Fruit fly (Drosophila melanogaster): ENCODE results near the gene CG6686.

CG6686 gene

DNA sequence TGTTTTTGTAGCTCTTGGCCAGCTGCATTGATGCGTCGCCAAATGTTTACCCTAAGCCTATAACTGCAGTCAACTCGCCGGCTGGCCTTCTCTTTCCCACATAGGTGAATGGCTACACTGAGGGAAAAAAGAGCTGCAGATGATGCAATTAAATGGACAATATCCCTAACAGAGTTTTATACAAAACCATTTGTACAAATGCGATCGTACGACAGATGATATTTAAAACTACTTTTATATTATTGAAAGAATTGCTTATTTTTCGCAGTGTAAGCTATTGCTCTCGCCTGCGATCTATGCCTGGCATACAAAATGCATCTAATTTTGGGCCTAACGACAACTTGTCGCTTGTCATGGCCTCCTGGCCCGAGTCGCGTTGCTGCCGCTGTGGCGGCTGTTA, 37.9 kb downstream of the CG6686 start (continued):
- TF ChIP-seq nmo (GFP tag; optimal IDR thresholded peaks at IDR 0.05) (peak; percentile 38), dmrt99B (tag; optimal IDR thresholded peaks at IDR 0.05) (peak; percentile 56), BtbVII (GFP tag; optimal IDR thresholded peaks at IDR 0.05) (no peak), CG12071 (GFP tag; optimal IDR thresholded peaks at IDR 0.05) (no peak), D (optimal IDR thresholded peaks at IDR 0.05) (no peak), D (GFP tag; optimal IDR thresholded peaks at IDR 0.05) (peak; percentile 28), unc-4 (GFP tag; IDR thresholded peaks at IDR 0.05; ENCODE audit: partially characterized antibody) (no peak), gcm2 (GFP tag; optimal IDR thresholded peaks at IDR 0.05) (no peak), disco-r (GFP tag; optimal IDR thresholded peaks at IDR 0.05) (no peak), Jarid2 (GFP tag; optimal IDR thresholded peaks at IDR 0.05) (no peak), maf-S (GFP tag; optimal IDR thresholded peaks at IDR 0.05) (no peak), CG11560 (tag; IDR thresholded peaks at IDR 0.05) (no peak), Taf1 (GFP tag; IDR thresholded peaks at IDR 0.05) (no peak), Hmx (GFP tag; optimal IDR thresholded peaks at IDR 0.05) (no peak), chinmo (GFP tag; IDR thresholded peaks at IDR 0.05; ENCODE audit: partially characterized antibody) (no peak), crol (GFP tag; IDR thresholded peaks at IDR 0.05) (no peak), cas (GFP tag; IDR thresholded peaks at IDR 0.05) (no peak), ken (GFP tag; IDR thresholded peaks at IDR 0.05) (peak; percentile 69; the same call in 2 of the 3 replicates), CG13424 (tag; optimal IDR thresholded peaks at IDR 0.05) (peak; percentile 49), CG18476 (GFP tag; optimal IDR thresholded peaks at IDR 0.05) (peak; percentile 10), croc (GFP tag; conservative IDR thresholded peaks at IDR 0.05) (no peak; the same call in 2 of the 3 replicates), org-1 (GFP tag; optimal IDR thresholded peaks at IDR 0.05) (peak; percentile 50), ERR (GFP tag; optimal IDR thresholded peaks at IDR 0.05) (no peak), ssp (GFP tag; IDR thresholded peaks at IDR 0.05) (0 out of 2 replicates have a peak, but pooled peaks have one; percentile 7), tx (GFP tag; optimal IDR thresholded peaks at IDR 0.05) (peak; percentile 1), CG10959 (GFP tag; IDR thresholded peaks at IDR 0.05) (peak; percentile 62), Camta (GFP tag; optimal IDR thresholded peaks at IDR 0.05) (peak; percentile 12), PHDP (tag; optimal IDR thresholded peaks at IDR 0.05) (no peak), CG8944 (GFP tag; optimal IDR thresholded peaks at IDR 0.05) (no peak), E2f1 (GFP tag; IDR thresholded peaks at IDR 0.05) (peak; percentile 31; the same call in 1 of the 2 replicates), CG12769 (tag; optimal IDR thresholded peaks at IDR 0.05) (peak; percentile 4), slp2 (GFP tag; optimal IDR thresholded peaks at IDR 0.05) (no peak), CG31224 (GFP tag; IDR thresholded peaks at IDR 0.05) (peak; percentile 38; the same call in 1 of the 2 replicates), CG8359 (GFP tag; optimal IDR thresholded peaks at IDR 0.05; ENCODE audit: borderline replicate concordance) (no peak), psq (GFP tag; optimal IDR thresholded peaks at IDR 0.05) (no peak), Sin3A (optimal IDR thresholded peaks at IDR 0.05) (no peak), CG18011 (GFP tag; optimal IDR thresholded peaks at IDR 0.05) (no peak), Dad (GFP tag; optimal IDR thresholded peaks at IDR 0.05) (no peak), Hsf (GFP tag; optimal IDR thresholded peaks at IDR 0.05) (peak; percentile 41), gt (GFP tag; IDR thresholded peaks at IDR 0.05) (no peak), CG17612 (GFP tag; IDR thresholded peaks at IDR 0.05) (no peak), CG12391 (tag; optimal IDR thresholded peaks at IDR 0.05) (peak; percentile 44), CG12219 (GFP tag; optimal IDR thresholded peaks at IDR 0.05) (peak; percentile 45), CG12659 (GFP tag; optimal IDR thresholded peaks at IDR 0.05) (no peak), CG30020 (tag; optimal IDR thresholded peaks at IDR 0.05) (no peak), Oaz (GFP tag; IDR thresholded peaks at IDR 0.05) (no peak), CG2678 (tag; optimal IDR thresholded peaks at IDR 0.05) (peak; percentile 22), Atf-2 (GFP tag; optimal IDR thresholded peaks at IDR 0.05) (peak; percentile 9), Six4 (GFP tag; optimal IDR thresholded peaks at IDR 0.05) (no peak), pan (optimal IDR thresholded peaks at IDR 0.05) (no peak), pan (GFP tag; optimal IDR thresholded peaks at IDR 0.05 in 1 of 2, IDR thresholded peaks at IDR 0.05 in 1 of 2) (peak in 1 of 2 experiments; percentile 34), Adf1 (GFP tag; IDR thresholded peaks at IDR 0.05) (no peak), Drgx (GFP tag; IDR thresholded peaks at IDR 0.05) (peak; percentile 94)

All from whole organism, embryonic.